Worm (Caenorhabditis elegans) whole organism, L2 larva: ENCODE results near the gene F10E9.3.

Source experiments
- ceh-82 ChIP-seq: fragments of 150-350 bp; optimal IDR thresholded peaks from 2 replicates; lab custom pipeline; 2014; ENCODE audit warnings: missing biosample characterization, missing genetic modification characterization
- elt-1 ChIP-seq: fragments of 150-350 bp; optimal IDR thresholded peaks from 2 replicates; lab custom pipeline; 2014; ENCODE audit warnings: missing biosample characterization, missing genetic modification characterization
- lsy-2 ChIP-seq, 2 experiments: fragments of 150-350 bp in 1 of 2; sonication (generic microtip) in 1 of 2; optimal IDR thresholded peaks; 2 replicates each; lab custom pipeline; 2014 to 2017; ENCODE audit warnings: missing biosample characterization in 2 of 2, missing genetic modification characterization in 2 of 2
- mdl-1 ChIP-seq, 2 experiments: fragments of 150-350 bp in 1 of 2; sonication (generic microtip) in 1 of 2; optimal IDR thresholded peaks; 2 replicates each; lab custom pipeline; 2017; ENCODE audit warnings: missing biosample characterization in 2 of 2, missing genetic modification characterization in 2 of 2
- nhr-237 ChIP-seq: fragments of 150-350 bp; optimal IDR thresholded peaks from 2 replicates; lab custom pipeline; 2014; ENCODE audit warnings: missing biosample characterization, missing genetic modification characterization
- skn-1 ChIP-seq: sonication (generic microtip); optimal IDR thresholded peaks from 2 replicates; lab custom pipeline; 2017; ENCODE audit warnings: missing biosample characterization, missing genetic modification characterization
- zag-1 ChIP-seq: fragments of 150-350 bp; optimal IDR thresholded peaks from 2 replicates; lab custom pipeline; 2014; ENCODE audit warnings: missing biosample characterization, missing genetic modification characterization

DNA sequence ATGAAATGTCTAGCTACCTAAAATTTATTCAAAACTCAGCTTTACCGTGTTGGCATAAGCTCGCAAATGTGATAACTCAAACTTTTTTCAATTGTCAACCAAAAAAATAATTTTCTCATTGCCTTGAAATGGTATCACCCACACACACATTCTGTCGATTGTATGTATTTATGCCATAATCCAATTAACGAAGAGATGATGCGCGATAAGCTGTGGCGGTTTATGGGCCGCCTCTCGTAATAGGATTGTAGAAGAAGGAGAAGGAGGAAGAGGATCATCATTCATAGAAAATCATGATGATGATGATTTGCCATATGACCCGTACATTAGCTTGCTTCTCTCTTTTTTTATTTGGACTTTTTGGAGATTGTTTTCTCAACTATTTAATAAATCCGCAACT, 21.6 kb upstream of the F10E9.3 start:
- TF ChIP-seq mdl-1 (tag; optimal IDR thresholded peaks at IDR 0.05; lab: Kevin White, UChicago), result no peak
- TF ChIP-seq skn-1, result no peak
- TF ChIP-seq nhr-237 (tag; lab: Kevin White, UChicago), result no peak
- TF ChIP-seq ceh-82 (tag; lab: Kevin White, UChicago), result no peak
- no peak for TF ChIP-seq zag-1
- TF ChIP-seq lsy-2 (tag; optimal IDR thresholded peaks at IDR 0.05; lab: Kevin White, UChicago), result no peak
- no peak for TF ChIP-seq elt-1 (tag; lab: Kevin White, UChicago)
